Fruit fly (Drosophila melanogaster): ENCODE measurements around the gene Decay.

Gene Decay

DNA sequence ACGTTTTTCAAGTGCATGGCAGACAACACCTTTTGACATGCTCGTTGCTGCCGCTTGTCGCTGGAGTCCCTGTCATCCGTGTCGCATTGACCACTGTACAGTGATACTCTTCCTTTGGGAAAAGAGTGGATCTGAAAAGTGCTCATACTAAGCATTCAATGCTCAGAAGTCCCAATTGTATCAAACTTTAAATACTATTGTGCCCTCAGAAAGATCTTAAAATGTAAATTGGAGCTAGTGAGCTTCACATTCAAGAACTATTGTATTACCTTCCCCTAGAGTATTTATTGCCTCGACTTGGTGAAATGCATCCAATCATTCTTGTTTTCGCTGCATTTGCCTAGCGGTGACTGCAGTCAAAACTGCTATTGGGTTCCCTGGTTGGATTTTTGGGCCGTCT, 22.5 kb upstream of the Decay start (continued):
- TF ChIP-seq CG9139 (GFP tag; optimal IDR thresholded peaks at IDR 0.05) (no peak), eg (GFP tag; IDR thresholded peaks at IDR 0.05) (no peak; the same call in 1 of the 3 replicates), topi (GFP tag; optimal IDR thresholded peaks at IDR 0.05) (no peak), Lpt (GFP tag; optimal IDR thresholded peaks at IDR 0.05) (peak; percentile 74), CG3032 (tag; optimal IDR thresholded peaks at IDR 0.05) (peak; percentile 37), Eip93F (GFP tag; optimal IDR thresholded peaks at IDR 0.05) (no peak), Hr39 (GFP tag; optimal IDR thresholded peaks at IDR 0.05) (peak; percentile 12), dsx (GFP tag; optimal IDR thresholded peaks at IDR 0.05; ENCODE audit: poor library complexity, severe bottlenecking) (no peak), lz (GFP tag; optimal IDR thresholded peaks at IDR 0.05) (no peak), CG31627 (GFP tag; optimal IDR thresholded peaks at IDR 0.05) (no peak), Blimp-1 (GFP tag; optimal IDR thresholded peaks at IDR 0.05) (no peak), CG10631 (GFP tag; optimal IDR thresholded peaks at IDR 0.05) (peak; percentile 11), CG6792 (GFP tag; optimal IDR thresholded peaks at IDR 0.05) (peak; percentile 3), Ets96B (tag; optimal IDR thresholded peaks at IDR 0.05) (peak; percentile 56), Hr4 (GFP tag; optimal IDR thresholded peaks at IDR 0.05) (peak; percentile 62), CG3919 (GFP tag; optimal IDR thresholded peaks at IDR 0.05) (peak; percentile 25)

DNA sequence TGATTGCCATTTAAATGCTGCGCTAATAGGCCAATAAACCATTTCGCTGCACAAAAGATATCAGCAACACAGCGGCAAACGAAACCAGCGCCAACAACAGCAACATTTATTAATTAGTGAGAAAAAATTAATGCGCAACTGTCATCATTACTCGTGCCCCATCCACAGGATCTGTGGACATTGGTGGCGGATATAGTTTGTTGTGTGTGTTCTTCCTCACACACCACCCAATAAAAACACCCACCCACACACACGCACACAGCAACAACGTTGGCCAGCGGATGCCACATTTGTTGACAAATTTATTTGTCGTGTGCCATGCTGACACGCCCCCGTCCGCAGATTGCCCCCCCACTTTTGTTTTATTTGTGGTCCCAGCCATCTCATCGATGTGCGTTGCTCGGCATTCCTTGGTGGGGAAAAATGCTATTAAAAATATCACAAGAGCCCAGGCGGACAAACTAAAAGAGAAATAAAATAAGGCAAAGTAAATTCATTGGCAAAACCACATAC, 17.4 kb upstream of the Decay start:
- no peak for TF ChIP-seq CG1621 (tag; optimal IDR thresholded peaks at IDR 0.05)
- TF ChIP-seq svp (GFP tag): peak; percentile 55

DNA sequence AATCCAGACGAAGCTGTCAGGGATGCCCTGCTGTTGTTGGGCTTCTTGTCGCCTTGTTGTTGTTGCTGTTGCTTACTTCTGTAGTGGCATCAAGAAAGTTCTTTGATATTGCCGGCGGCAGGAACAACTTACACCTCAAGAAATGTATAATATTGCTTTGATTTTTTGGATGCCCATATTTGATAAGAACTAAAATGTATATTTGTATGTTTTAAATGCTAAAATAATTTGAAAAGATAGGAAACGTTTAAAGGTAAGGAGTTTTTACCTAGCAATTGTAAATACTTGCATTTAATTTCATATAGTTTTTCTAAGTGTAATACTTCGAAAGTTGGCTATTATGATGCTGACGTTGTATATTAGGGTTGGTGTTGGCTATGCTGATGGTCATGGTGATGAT, 9.3 kb upstream of the Decay start:
- no peak for TF ChIP-seq CG4318 (GFP tag; optimal IDR thresholded peaks at IDR 0.05)
- peak; percentile 42 for TF ChIP-seq Eip78C (GFP tag)
- TF ChIP-seq svp (GFP tag): peak; percentile 51
- TF ChIP-seq esn (GFP tag; optimal IDR thresholded peaks at IDR 0.05): peak; percentile 1
- peak; percentile 42 for TF ChIP-seq Met (GFP tag; optimal IDR thresholded peaks at IDR 0.05)

DNA sequence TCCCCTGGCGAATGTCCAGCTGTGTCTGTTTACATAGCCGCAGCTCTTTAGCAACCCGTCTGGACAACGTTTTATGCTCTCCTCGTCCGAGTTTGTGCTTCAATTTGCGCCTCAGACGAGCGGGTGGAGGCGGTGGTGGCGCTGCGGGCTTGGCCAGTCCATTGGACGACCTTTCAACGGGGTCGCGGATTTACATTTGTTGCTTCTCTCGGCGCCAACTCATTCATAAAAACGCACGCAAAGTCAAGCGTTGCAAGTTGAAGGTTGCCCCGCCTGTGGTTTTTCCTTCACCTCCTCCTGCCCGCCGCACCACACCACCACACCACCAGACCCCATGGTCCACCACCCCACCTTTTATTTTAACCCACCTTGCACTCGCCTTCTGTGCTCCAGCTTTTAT, 6.9 kb upstream of the Decay start:
- TF ChIP-seq svp (GFP tag) (peak; percentile 62), ss (GFP tag; optimal IDR thresholded peaks at IDR 0.05) (peak in 1 of 2 experiments; percentile 91), Gug (GFP tag; IDR thresholded peaks at IDR 0.05) (no peak), CG3919 (GFP tag; optimal IDR thresholded peaks at IDR 0.05) (no peak)

DNA sequence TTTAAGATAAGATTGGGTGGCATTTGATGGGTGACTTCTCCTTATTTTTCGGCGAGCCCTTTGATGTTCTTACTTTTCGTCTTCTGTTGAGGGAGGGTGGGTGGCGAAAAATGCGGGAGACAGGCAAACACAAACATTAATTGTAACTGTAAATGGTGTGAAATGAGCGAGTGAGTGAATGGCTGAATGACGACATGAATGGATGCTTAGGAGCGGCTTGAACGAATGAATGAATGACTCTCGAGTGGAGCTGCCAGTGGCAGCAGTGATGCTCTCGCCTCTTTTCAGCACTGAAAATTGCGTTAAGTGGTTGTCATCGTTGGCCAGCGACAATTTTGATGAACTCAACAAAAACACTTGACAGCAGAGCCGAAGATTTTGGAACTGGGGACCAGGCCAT, 3.7 kb upstream of the Decay start:
- no peak for TF ChIP-seq Hr38 (GFP tag; optimal IDR thresholded peaks at IDR 0.05)
- TF ChIP-seq Sox102F (GFP tag; optimal IDR thresholded peaks at IDR 0.05): no peak
- no peak for TF ChIP-seq CG6854 (GFP tag; optimal IDR thresholded peaks at IDR 0.05)
- TF ChIP-seq achi (GFP tag; optimal IDR thresholded peaks at IDR 0.05): no peak
- no peak for TF ChIP-seq Hr4 (GFP tag; optimal IDR thresholded peaks at IDR 0.05)
- no peak for TF ChIP-seq net (GFP tag; optimal IDR thresholded peaks at IDR 0.05)
- no peak for TF ChIP-seq CG3032 (tag; optimal IDR thresholded peaks at IDR 0.05)
- no peak for TF ChIP-seq fd85E (GFP tag; optimal IDR thresholded peaks at IDR 0.05)
- no peak for TF ChIP-seq CG11294 (GFP tag; IDR thresholded peaks at IDR 0.05)
- TF ChIP-seq dac (GFP tag; optimal IDR thresholded peaks at IDR 0.05): no peak
- TF ChIP-seq cyc (GFP tag; optimal IDR thresholded peaks at IDR 0.05): no peak
- TF ChIP-seq Ets96B (tag; optimal IDR thresholded peaks at IDR 0.05): no peak
- no peak for TF ChIP-seq Ets21C (GFP tag; optimal IDR thresholded peaks at IDR 0.05)
- no peak for TF ChIP-seq acj6 (GFP tag; optimal IDR thresholded peaks at IDR 0.05)
- TF ChIP-seq CG1621 (tag; optimal IDR thresholded peaks at IDR 0.05): no peak
- TF ChIP-seq CG31627 (GFP tag; optimal IDR thresholded peaks at IDR 0.05): no peak
- TF ChIP-seq CG8319 (GFP tag; optimal IDR thresholded peaks at IDR 0.05): no peak

Measured in whole organism, prepupa.